Worm (Caenorhabditis elegans): ENCODE results near the gene ent-2.

The ent-2 gene

ce11 chrX:15591068-15591467, 9.8 kb upstream of the ent-2 start, which contains the start of gene usp-33:
Gene usp-33 (plus strand): TSS chrX:15591368.
- TF ChIP-seq flt-1 (GFP tag; IDR thresholded peaks at IDR 0.05) = no peak
- no peak for TF ChIP-seq ceh-36 (tag; optimal IDR thresholded peaks at IDR 0.05)

- TF ChIP-seq ets-7 (tag; optimal IDR thresholded peaks at IDR 0.05) = no peak
- TF ChIP-seq ama-1 (optimal IDR thresholded peaks at IDR 0.05) = no peak
- TF ChIP-seq pes-1 (GFP tag; IDR thresholded peaks at IDR 0.05) = no peak
- TF ChIP-seq hmbx-1 (tag; optimal IDR thresholded peaks at IDR 0.05) = no peak
- no peak for TF ChIP-seq F13C5.2 (tag; optimal IDR thresholded peaks at IDR 0.05)
- TF ChIP-seq hnd-1 (tag; optimal IDR thresholded peaks at IDR 0.05) = no peak
- TF ChIP-seq ceh-13 (GFP tag; optimal IDR thresholded peaks at IDR 0.05) = no peak
- no peak for TF ChIP-seq flt-1 (GFP tag; IDR thresholded peaks at IDR 0.05)
- no peak for TF ChIP-seq sea-1 (GFP tag; conservative IDR thresholded peaks at IDR 0.05)
- TF ChIP-seq hmg-4 (GFP tag; optimal IDR thresholded peaks at IDR 0.05) = no peak
- no peak for TF ChIP-seq tra-4 (tag; optimal IDR thresholded peaks at IDR 0.05)
- TF ChIP-seq tbx-11 (GFP tag; IDR thresholded peaks at IDR 0.05) = no peak
- TF ChIP-seq aly-1 (tag; optimal IDR thresholded peaks at IDR 0.05) = no peak
- no peak for TF ChIP-seq tbx-37 (GFP tag; conservative IDR thresholded peaks at IDR 0.05)
- TF ChIP-seq scrt-1 (GFP tag; IDR thresholded peaks at IDR 0.05) = no peak
- TF ChIP-seq ceh-36 (tag; optimal IDR thresholded peaks at IDR 0.05) = no peak
- TF ChIP-seq B0310.2 (tag; optimal IDR thresholded peaks at IDR 0.05) = no peak
Measured at ce11 chrX:15593366-15593765, 7.5 kb upstream of the ent-2 start.

DNA sequence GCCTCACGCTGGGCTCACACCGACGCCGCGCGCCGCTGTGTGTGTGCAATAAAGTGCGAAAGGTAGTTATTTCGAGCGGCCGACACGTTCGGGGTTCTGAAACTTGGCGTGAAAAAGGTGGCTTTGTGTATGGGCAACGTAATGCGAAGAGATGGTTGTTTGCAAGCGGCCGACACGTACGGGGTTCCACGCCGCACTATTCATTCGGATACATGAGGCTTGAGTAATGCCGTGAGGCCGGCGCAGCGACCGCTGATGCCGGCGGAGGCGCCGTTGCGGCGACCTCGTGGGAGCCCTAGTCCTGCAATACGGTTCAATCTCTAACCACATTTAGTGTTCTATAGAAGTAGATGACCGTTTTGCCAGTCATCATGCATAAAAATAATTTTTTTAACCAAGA, 6.8 kb upstream of the ent-2 start:
- TF ChIP-seq F13C5.2 (tag; optimal IDR thresholded peaks at IDR 0.05) = no peak
- TF ChIP-seq B0310.2 (tag; optimal IDR thresholded peaks at IDR 0.05) = no peak
- no peak for TF ChIP-seq tbx-11 (GFP tag; IDR thresholded peaks at IDR 0.05)
- TF ChIP-seq hnd-1 (tag; optimal IDR thresholded peaks at IDR 0.05) = no peak
- no peak for TF ChIP-seq ama-1 (optimal IDR thresholded peaks at IDR 0.05)
- no peak for TF ChIP-seq ets-7 (tag; optimal IDR thresholded peaks at IDR 0.05)
- TF ChIP-seq ceh-13 (GFP tag; optimal IDR thresholded peaks at IDR 0.05) = no peak
- TF ChIP-seq ceh-36 (tag; optimal IDR thresholded peaks at IDR 0.05) = no peak
- TF ChIP-seq flt-1 (GFP tag; IDR thresholded peaks at IDR 0.05) = no peak
- no peak for TF ChIP-seq scrt-1 (GFP tag; IDR thresholded peaks at IDR 0.05)
- no peak for TF ChIP-seq hmbx-1 (tag; optimal IDR thresholded peaks at IDR 0.05)
- TF ChIP-seq hmg-4 (GFP tag; optimal IDR thresholded peaks at IDR 0.05) = no peak

ce11 chrX:15597077-15597476, 3.8 kb upstream of the ent-2 start, which contains the start of gene K09A9.8:
Gene K09A9.8 (minus strand): TSS chrX:15597177.
- TF ChIP-seq tbx-37 (GFP tag; conservative IDR thresholded peaks at IDR 0.05) (no peak), B0310.2 (tag; optimal IDR thresholded peaks at IDR 0.05) (no peak), ama-1 (optimal IDR thresholded peaks at IDR 0.05) (no peak), tbx-11 (GFP tag; IDR thresholded peaks at IDR 0.05) (no peak), hmbx-1 (tag; optimal IDR thresholded peaks at IDR 0.05) (no peak), scrt-1 (GFP tag; IDR thresholded peaks at IDR 0.05) (no peak), pes-1 (GFP tag; IDR thresholded peaks at IDR 0.05) (no peak), flt-1 (GFP tag; IDR thresholded peaks at IDR 0.05) (no peak), hnd-1 (tag; optimal IDR thresholded peaks at IDR 0.05) (no peak), ets-7 (tag; optimal IDR thresholded peaks at IDR 0.05) (no peak), ceh-36 (tag; optimal IDR thresholded peaks at IDR 0.05) (no peak), sea-1 (GFP tag; conservative IDR thresholded peaks at IDR 0.05) (no peak), hmg-4 (GFP tag; optimal IDR thresholded peaks at IDR 0.05) (no peak), tra-4 (tag; optimal IDR thresholded peaks at IDR 0.05) (no peak), F13C5.2 (tag; optimal IDR thresholded peaks at IDR 0.05) (no peak), aly-1 (tag; optimal IDR thresholded peaks at IDR 0.05) (no peak), ceh-13 (GFP tag; optimal IDR thresholded peaks at IDR 0.05) (no peak)

DNA sequence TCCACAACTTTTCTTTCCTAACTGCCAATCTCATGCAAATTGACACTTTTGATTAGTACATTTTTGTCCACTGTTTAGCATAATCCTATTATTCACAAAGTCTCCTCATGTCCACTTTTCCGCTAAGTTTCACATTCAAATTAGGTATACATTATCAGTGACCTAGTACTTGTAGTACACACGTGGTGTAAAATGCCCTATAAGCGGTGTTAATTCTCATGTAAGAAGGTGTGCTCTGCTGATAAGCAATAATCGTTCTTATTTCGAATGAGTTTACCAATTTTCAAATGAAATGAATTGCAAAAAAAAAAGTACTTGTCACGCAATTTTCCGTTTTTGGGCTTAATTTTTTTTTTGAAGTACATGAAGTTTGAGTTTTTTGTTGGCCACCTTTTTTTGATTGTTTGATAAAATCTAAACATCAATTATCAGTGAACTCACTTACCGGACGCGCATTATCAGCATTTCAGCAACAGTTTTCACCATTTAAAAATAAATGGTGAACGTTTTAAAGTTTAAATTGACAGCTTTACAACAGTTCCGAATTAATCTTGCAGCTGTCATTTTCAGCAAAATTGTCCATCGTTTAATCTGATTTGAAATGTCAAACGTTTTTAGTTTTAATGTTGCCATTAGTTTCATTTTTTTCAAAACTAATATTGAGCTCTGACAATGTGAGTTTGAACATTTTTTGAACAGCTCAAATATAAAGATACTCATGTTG, 2.0 kb upstream of the ent-2 start:
- TF ChIP-seq sea-1 (GFP tag; conservative IDR thresholded peaks at IDR 0.05) (no peak), hmbx-1 (tag; optimal IDR thresholded peaks at IDR 0.05) (no peak)

DNA sequence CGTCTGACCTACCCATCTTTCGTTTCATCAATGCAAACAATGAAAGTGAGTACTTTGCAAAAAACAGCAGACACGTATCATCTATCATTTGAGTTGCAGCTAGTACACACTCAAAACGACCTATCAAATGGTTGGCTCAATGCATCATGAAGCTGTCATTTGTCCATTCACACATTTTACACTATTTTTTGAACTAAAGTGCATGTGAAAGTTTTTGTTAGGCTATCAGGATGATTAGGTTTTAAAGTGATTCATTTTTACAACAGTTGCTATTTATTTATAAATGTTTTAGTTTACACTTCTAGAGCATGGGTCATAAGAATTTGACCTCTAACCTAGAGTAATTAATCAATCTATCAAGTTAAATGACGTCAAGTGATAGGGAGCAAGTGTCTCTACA, 942 bp upstream of the ent-2 start:
- TF ChIP-seq ets-7 (tag; optimal IDR thresholded peaks at IDR 0.05) (no peak), hmbx-1 (tag; optimal IDR thresholded peaks at IDR 0.05) (no peak), tbx-37 (GFP tag; conservative IDR thresholded peaks at IDR 0.05) (no peak), scrt-1 (GFP tag; IDR thresholded peaks at IDR 0.05) (no peak)

DNA sequence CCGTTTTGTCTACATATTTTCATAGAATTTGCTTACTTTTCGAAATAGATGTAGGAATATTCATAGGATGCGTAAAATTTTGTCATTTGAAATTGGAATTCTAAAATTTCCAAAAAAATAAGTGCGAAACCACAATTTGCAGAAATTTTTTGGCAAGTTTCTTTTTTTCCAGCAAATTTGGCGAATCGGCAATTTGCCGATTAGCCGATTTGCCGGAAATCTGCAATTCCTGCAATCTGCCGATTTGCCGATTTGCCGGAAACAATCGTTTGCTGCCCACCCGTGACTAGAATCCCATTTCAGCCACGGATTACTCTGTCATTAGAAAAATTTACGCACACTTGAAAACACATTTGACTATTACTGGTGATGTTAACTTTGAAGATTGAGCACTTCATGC, 3.4 kb downstream of the ent-2 start:
- TF ChIP-seq scrt-1 (GFP tag; IDR thresholded peaks at IDR 0.05) (no peak), hnd-1 (tag; optimal IDR thresholded peaks at IDR 0.05) (no peak), hmbx-1 (tag; optimal IDR thresholded peaks at IDR 0.05) (no peak)

ce11 chrX:15606585-15607276, 5.9 kb downstream of the ent-2 start, which contains the start of gene rab-14:
Gene rab-14 (minus strand): TSS chrX:15606635.
- TF ChIP-seq scrt-1 (GFP tag; IDR thresholded peaks at IDR 0.05) (no peak), hmbx-1 (tag; optimal IDR thresholded peaks at IDR 0.05) (no peak), tbx-37 (GFP tag; conservative IDR thresholded peaks at IDR 0.05) (no peak), tra-4 (tag; optimal IDR thresholded peaks at IDR 0.05) (no peak), aly-1 (tag; optimal IDR thresholded peaks at IDR 0.05) (peak; percentile 22), ceh-13 (GFP tag; optimal IDR thresholded peaks at IDR 0.05) (no peak), tbx-11 (GFP tag; IDR thresholded peaks at IDR 0.05) (no peak), ets-7 (tag; optimal IDR thresholded peaks at IDR 0.05) (no peak), flt-1 (GFP tag; IDR thresholded peaks at IDR 0.05) (no peak), sea-1 (GFP tag; conservative IDR thresholded peaks at IDR 0.05) (0 out of 2 replicates have a peak, but pooled peaks have one; percentile 39), pes-1 (GFP tag; IDR thresholded peaks at IDR 0.05) (peak; percentile 45; the same call in 1 of the 2 replicates), hnd-1 (tag; optimal IDR thresholded peaks at IDR 0.05) (no peak), F13C5.2 (tag; optimal IDR thresholded peaks at IDR 0.05) (peak; percentile 18), ama-1 (optimal IDR thresholded peaks at IDR 0.05) (no peak), ceh-36 (tag; optimal IDR thresholded peaks at IDR 0.05) (no peak), hmg-4 (GFP tag; optimal IDR thresholded peaks at IDR 0.05) (peak; percentile 83), B0310.2 (tag; optimal IDR thresholded peaks at IDR 0.05) (peak; percentile 22)
